Worm (Caenorhabditis elegans) whole organism, mixed stage, embryonic: ENCODE measurements around the gene T04A6.1.

Experiments
- M03D4.4 ChIP-seq: sonication (generic microtip); optimal IDR thresholded peaks from 2 replicates; lab custom pipeline; 2017; ENCODE audit warnings: mild to moderate bottlenecking, missing genetic modification characterization, missing compliant biosample characterization
- elt-3 ChIP-seq: fragments of 150-350 bp; optimal IDR thresholded peaks from 2 replicates; lab custom pipeline; 2014; ENCODE audit warnings: missing biosample characterization, missing genetic modification characterization
- flh-1 ChIP-seq: fragments of 200-800 bp; sonication (Bioruptor generic); optimal IDR thresholded peaks from 2 replicates; lab custom pipeline; 2018; ENCODE audit warnings: mild to moderate bottlenecking, missing genetic modification characterization, moderate library complexity, missing compliant biosample characterization
- lin-13 ChIP-seq: fragments of 150-350 bp; optimal IDR thresholded peaks from 2 replicates; lab custom pipeline; 2014; ENCODE audit warnings: missing biosample characterization, missing genetic modification characterization
- lsy-2 ChIP-seq: fragments of 150-350 bp; optimal IDR thresholded peaks from 2 replicates; lab custom pipeline; 2014; ENCODE audit warnings: missing biosample characterization, missing genetic modification characterization
- mab-5 ChIP-seq: fragments of 150-350 bp; optimal IDR thresholded peaks from 2 replicates; lab custom pipeline; 2014; ENCODE audit warnings: missing biosample characterization, missing genetic modification characterization
- mep-1 ChIP-seq: fragments of 150-350 bp; optimal IDR thresholded peaks from 2 replicates; lab custom pipeline; 2017; ENCODE audit warnings: missing biosample characterization, missing genetic modification reagents, missing genetic modification characterization, inconsistent platforms
- nhr-12 ChIP-seq: fragments of 150-350 bp; optimal IDR thresholded peaks from 2 replicates; lab custom pipeline; 2014; ENCODE audit warnings: missing biosample characterization, missing genetic modification characterization
- nhr-237 ChIP-seq: fragments of 150-350 bp; optimal IDR thresholded peaks from 2 replicates; lab custom pipeline; 2014; ENCODE audit warnings: missing biosample characterization, missing genetic modification characterization
- pha-4 ChIP-seq: fragments of 150-350 bp; optimal IDR thresholded peaks from 2 replicates; lab custom pipeline; 2018; ENCODE audit warnings: missing biosample characterization, missing genetic modification reagents, missing genetic modification characterization
- sem-2 ChIP-seq: fragments of 200-800 bp; sonication (Bioruptor generic); optimal IDR thresholded peaks from 2 replicates; lab custom pipeline; 2018; ENCODE audit warnings: mild to moderate bottlenecking, missing genetic modification characterization, missing compliant biosample characterization
- snpc-4 ChIP-seq: fragments of 150-350 bp; optimal IDR thresholded peaks from 2 replicates; lab custom pipeline; 2014; ENCODE audit warnings: missing biosample characterization, missing genetic modification characterization
- tbx-8 ChIP-seq: fragments of 200-800 bp; sonication (Bioruptor generic); optimal IDR thresholded peaks from 2 replicates; lab custom pipeline; 2018; ENCODE audit warnings: mild to moderate bottlenecking, missing genetic modification characterization, moderate library complexity, missing compliant biosample characterization
- unc-62 ChIP-seq: fragments of 150-350 bp; optimal IDR thresholded peaks from 2 replicates; lab custom pipeline; 2014; ENCODE audit warnings: missing biosample characterization, missing genetic modification reagents, missing genetic modification characterization

DNA sequence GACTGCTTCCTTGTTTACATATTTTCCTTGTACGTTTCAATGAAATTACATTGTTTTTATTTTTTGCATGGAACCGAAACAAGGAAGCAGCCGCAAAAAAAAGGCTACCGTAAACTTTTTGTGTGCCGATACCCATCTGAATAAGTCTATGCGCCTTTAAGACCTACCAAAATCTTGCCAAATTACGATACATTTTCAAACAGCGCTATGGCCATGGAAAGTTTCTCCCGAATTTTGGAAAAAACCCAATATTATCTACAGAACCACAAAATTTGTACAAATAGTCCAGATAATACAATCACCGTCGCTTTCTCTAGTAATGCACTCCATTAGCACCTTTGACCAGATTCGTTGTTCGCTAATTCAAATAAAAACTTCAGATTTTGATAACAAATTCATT lies 44.6 kb upstream of the T04A6.1 start:
- TF ChIP-seq M03D4.4 (tag; lab: Kevin White, UChicago) (no peak), nhr-237 (tag; lab: Kevin White, UChicago) (no peak), nhr-12 (tag; lab: Kevin White, UChicago) (no peak), lin-13 (tag; lab: Kevin White, UChicago) (no peak), elt-3 (tag; lab: Kevin White, UChicago) (no peak), mep-1 (no peak), snpc-4 (tag; lab: Kevin White, UChicago) (no peak), lsy-2 (tag; lab: Kevin White, UChicago) (no peak), mab-5 (tag; lab: Kevin White, UChicago) (no peak), sem-2 (no peak), flh-1 (GFP tag; lab: Kevin White, UChicago) (no peak), tbx-8 (GFP tag; lab: Kevin White, UChicago) (no peak), unc-62 (GFP tag; lab: Kevin White, UChicago) (no peak), pha-4 (tag; lab: Kevin White, UChicago) (no peak)
